Worm (Caenorhabditis elegans): ENCODE measurements around the gene C13A2.3.

Gene C13A2.3

ce11 chrV:7320909-7321308 is 38.8 kb downstream of the C13A2.3 start, which contains the start of gene lmd-4:
lmd-4 (minus strand) TSS chrV:7321009.
- TF ChIP-seq B0310.2 (tag; optimal IDR thresholded peaks at IDR 0.05) (no peak), ceh-36 (tag; optimal IDR thresholded peaks at IDR 0.05) (no peak), hmg-4 (GFP tag; optimal IDR thresholded peaks at IDR 0.05) (no peak), ets-7 (tag; optimal IDR thresholded peaks at IDR 0.05) (no peak), scrt-1 (GFP tag; IDR thresholded peaks at IDR 0.05) (no peak), tbx-37 (GFP tag; conservative IDR thresholded peaks at IDR 0.05) (no peak), pes-1 (GFP tag; IDR thresholded peaks at IDR 0.05) (no peak), tra-4 (tag; optimal IDR thresholded peaks at IDR 0.05) (no peak), flt-1 (GFP tag; IDR thresholded peaks at IDR 0.05) (no peak), aly-1 (tag; optimal IDR thresholded peaks at IDR 0.05) (no peak)

DNA sequence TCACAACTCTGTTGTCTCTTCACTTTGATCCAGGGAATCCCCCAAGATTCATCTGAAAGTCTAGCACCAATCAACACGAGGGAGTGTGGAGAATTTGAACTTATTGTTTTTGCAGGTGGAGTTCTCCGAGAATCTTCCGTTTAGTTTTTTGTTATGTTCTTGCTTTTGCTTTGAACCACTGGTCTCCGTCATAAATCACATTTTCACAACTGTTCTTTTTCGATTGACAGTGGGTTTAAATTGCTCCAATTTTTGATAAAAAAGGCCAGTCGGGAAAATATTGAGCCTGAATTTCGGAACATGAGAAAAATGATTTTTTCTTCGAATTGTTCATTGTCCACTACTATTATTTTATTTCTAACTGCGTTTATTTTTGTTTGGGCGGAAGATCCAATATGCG is 39.8 kb downstream of the C13A2.3 start, which contains the start of gene F10G2.10:
Gene F10G2.10, plus strand, starts transcription at position 301 of the 400 bp plus-strand sequence.
- TF ChIP-seq ceh-36 (tag; optimal IDR thresholded peaks at IDR 0.05): no peak
- TF ChIP-seq hmg-4 (GFP tag; optimal IDR thresholded peaks at IDR 0.05): no peak
- TF ChIP-seq tbx-11 (GFP tag; IDR thresholded peaks at IDR 0.05): no peak
- no peak for TF ChIP-seq ceh-13 (GFP tag; optimal IDR thresholded peaks at IDR 0.05)
- TF ChIP-seq flt-1 (GFP tag; IDR thresholded peaks at IDR 0.05): no peak
- no peak for TF ChIP-seq scrt-1 (GFP tag; IDR thresholded peaks at IDR 0.05)
- TF ChIP-seq tra-4 (tag; optimal IDR thresholded peaks at IDR 0.05): no peak
- no peak for TF ChIP-seq sea-1 (GFP tag; conservative IDR thresholded peaks at IDR 0.05)
- no peak for TF ChIP-seq aly-1 (tag; optimal IDR thresholded peaks at IDR 0.05)
- no peak for TF ChIP-seq F13C5.2 (tag; optimal IDR thresholded peaks at IDR 0.05)
- TF ChIP-seq hmbx-1 (tag; optimal IDR thresholded peaks at IDR 0.05): no peak
- TF ChIP-seq pes-1 (GFP tag; IDR thresholded peaks at IDR 0.05): no peak
- no peak for TF ChIP-seq hnd-1 (tag; optimal IDR thresholded peaks at IDR 0.05)
- no peak for TF ChIP-seq B0310.2 (tag; optimal IDR thresholded peaks at IDR 0.05)
- TF ChIP-seq ama-1 (optimal IDR thresholded peaks at IDR 0.05): no peak
- TF ChIP-seq tbx-37 (GFP tag; conservative IDR thresholded peaks at IDR 0.05): no peak
- no peak for TF ChIP-seq ets-7 (tag; optimal IDR thresholded peaks at IDR 0.05)

DNA sequence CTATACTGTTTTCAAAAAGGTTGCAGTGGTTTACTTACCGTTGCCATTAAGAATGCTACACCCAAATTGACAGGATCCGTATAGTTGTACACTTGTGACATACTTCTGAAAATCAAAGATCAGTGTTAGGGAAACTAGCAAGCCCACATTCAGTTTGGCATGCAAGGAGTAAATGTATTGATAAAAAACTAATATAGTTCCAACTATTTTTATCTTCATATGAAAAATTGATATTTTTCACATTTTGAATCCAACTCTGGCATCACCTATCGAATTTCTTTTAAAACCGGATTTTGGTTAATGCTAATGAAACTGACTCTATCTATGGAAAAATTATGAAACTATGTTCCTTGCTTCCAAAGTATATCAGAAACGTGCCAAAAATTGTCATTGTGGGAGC is 43.1 kb downstream of the C13A2.3 start, which contains the start of gene srx-92:
Gene srx-92, minus strand, starts transcription at position 101 of the 400 bp plus-strand sequence.
- no peak for TF ChIP-seq F13C5.2 (tag; optimal IDR thresholded peaks at IDR 0.05)
- no peak for TF ChIP-seq B0310.2 (tag; optimal IDR thresholded peaks at IDR 0.05)
- no peak for TF ChIP-seq tra-4 (tag; optimal IDR thresholded peaks at IDR 0.05)
- TF ChIP-seq ceh-36 (tag; optimal IDR thresholded peaks at IDR 0.05): no peak
- TF ChIP-seq aly-1 (tag; optimal IDR thresholded peaks at IDR 0.05): no peak
- TF ChIP-seq ets-7 (tag; optimal IDR thresholded peaks at IDR 0.05): no peak
- TF ChIP-seq scrt-1 (GFP tag; IDR thresholded peaks at IDR 0.05): no peak
- no peak for TF ChIP-seq hmbx-1 (tag; optimal IDR thresholded peaks at IDR 0.05)
- no peak for TF ChIP-seq hnd-1 (tag; optimal IDR thresholded peaks at IDR 0.05)
- no peak for TF ChIP-seq ceh-13 (GFP tag; optimal IDR thresholded peaks at IDR 0.05)
- no peak for TF ChIP-seq flt-1 (GFP tag; IDR thresholded peaks at IDR 0.05)
- no peak for TF ChIP-seq pes-1 (GFP tag; IDR thresholded peaks at IDR 0.05)
- TF ChIP-seq hmg-4 (GFP tag; optimal IDR thresholded peaks at IDR 0.05): no peak
- TF ChIP-seq sea-1 (GFP tag; conservative IDR thresholded peaks at IDR 0.05): no peak
- TF ChIP-seq ama-1 (optimal IDR thresholded peaks at IDR 0.05): no peak
- no peak for TF ChIP-seq tbx-11 (GFP tag; IDR thresholded peaks at IDR 0.05)

ce11 chrV:7326928-7327327 is 44.8 kb downstream of the C13A2.3 start, which contains the start of gene F10G2.4:
F10G2.4 (plus strand) TSS chrV:7327228.
- TF ChIP-seq B0310.2 (tag; optimal IDR thresholded peaks at IDR 0.05) (no peak), tbx-37 (GFP tag; conservative IDR thresholded peaks at IDR 0.05) (no peak), aly-1 (tag; optimal IDR thresholded peaks at IDR 0.05) (no peak), flt-1 (GFP tag; IDR thresholded peaks at IDR 0.05) (no peak), hmbx-1 (tag; optimal IDR thresholded peaks at IDR 0.05) (no peak), ama-1 (optimal IDR thresholded peaks at IDR 0.05) (no peak), scrt-1 (GFP tag; IDR thresholded peaks at IDR 0.05) (no peak), ets-7 (tag; optimal IDR thresholded peaks at IDR 0.05) (no peak), ceh-13 (GFP tag; optimal IDR thresholded peaks at IDR 0.05) (no peak), tbx-11 (GFP tag; IDR thresholded peaks at IDR 0.05) (no peak), ceh-36 (tag; optimal IDR thresholded peaks at IDR 0.05) (no peak)

ce11 chrV:7328092-7328491 is 46.0 kb downstream of the C13A2.3 start, which contains the start of gene clec-7:
clec-7 (plus strand) TSS chrV:7328392.
- TF ChIP-seq B0310.2 (tag; optimal IDR thresholded peaks at IDR 0.05): no peak
- TF ChIP-seq hnd-1 (tag; optimal IDR thresholded peaks at IDR 0.05): no peak
- TF ChIP-seq ama-1 (optimal IDR thresholded peaks at IDR 0.05): no peak
- TF ChIP-seq tbx-37 (GFP tag; conservative IDR thresholded peaks at IDR 0.05): no peak
- no peak for TF ChIP-seq sea-1 (GFP tag; conservative IDR thresholded peaks at IDR 0.05)
- TF ChIP-seq hmbx-1 (tag; optimal IDR thresholded peaks at IDR 0.05): no peak
- TF ChIP-seq ets-7 (tag; optimal IDR thresholded peaks at IDR 0.05): no peak
- no peak for TF ChIP-seq flt-1 (GFP tag; IDR thresholded peaks at IDR 0.05)
- TF ChIP-seq aly-1 (tag; optimal IDR thresholded peaks at IDR 0.05): no peak
- TF ChIP-seq tra-4 (tag; optimal IDR thresholded peaks at IDR 0.05): no peak
- TF ChIP-seq F13C5.2 (tag; optimal IDR thresholded peaks at IDR 0.05): no peak
- TF ChIP-seq tbx-11 (GFP tag; IDR thresholded peaks at IDR 0.05): no peak
- TF ChIP-seq hmg-4 (GFP tag; optimal IDR thresholded peaks at IDR 0.05): no peak
- TF ChIP-seq pes-1 (GFP tag; IDR thresholded peaks at IDR 0.05): no peak

DNA sequence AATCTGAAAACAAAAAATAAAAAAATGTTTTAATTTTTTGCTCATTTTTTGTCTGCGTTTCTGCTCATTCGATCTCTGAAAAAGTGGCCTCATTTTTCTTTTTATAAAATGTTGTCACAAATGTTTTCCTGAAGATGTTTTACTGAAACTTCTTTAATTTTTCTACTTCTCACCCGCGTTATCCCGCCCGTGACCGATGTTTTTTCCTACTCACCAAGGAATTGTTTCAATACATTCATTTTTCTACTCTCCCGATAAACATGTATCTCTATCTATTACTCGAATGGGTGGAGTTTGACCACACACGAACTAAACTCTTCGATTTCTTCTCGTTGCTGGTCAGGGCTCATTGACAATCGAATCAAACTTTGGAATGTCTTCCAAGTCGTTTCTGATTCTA is 48.7 kb downstream of the C13A2.3 start, which contains the start of gene F10G2.2:
Gene F10G2.2, plus strand, starts transcription at position 301 of the 400 bp plus-strand sequence.
- TF ChIP-seq hmg-4 (GFP tag; optimal IDR thresholded peaks at IDR 0.05): no peak
- no peak for TF ChIP-seq ets-7 (tag; optimal IDR thresholded peaks at IDR 0.05)
- TF ChIP-seq tbx-11 (GFP tag; IDR thresholded peaks at IDR 0.05): no peak
- no peak for TF ChIP-seq tbx-37 (GFP tag; conservative IDR thresholded peaks at IDR 0.05)
- no peak for TF ChIP-seq tra-4 (tag; optimal IDR thresholded peaks at IDR 0.05)
- TF ChIP-seq sea-1 (GFP tag; conservative IDR thresholded peaks at IDR 0.05): no peak
- no peak for TF ChIP-seq pes-1 (GFP tag; IDR thresholded peaks at IDR 0.05)
- TF ChIP-seq ama-1 (optimal IDR thresholded peaks at IDR 0.05): no peak
- no peak for TF ChIP-seq F13C5.2 (tag; optimal IDR thresholded peaks at IDR 0.05)
- no peak for TF ChIP-seq ceh-13 (GFP tag; optimal IDR thresholded peaks at IDR 0.05)
- no peak for TF ChIP-seq B0310.2 (tag; optimal IDR thresholded peaks at IDR 0.05)
- no peak for TF ChIP-seq flt-1 (GFP tag; IDR thresholded peaks at IDR 0.05)
- no peak for TF ChIP-seq hmbx-1 (tag; optimal IDR thresholded peaks at IDR 0.05)
- no peak for TF ChIP-seq scrt-1 (GFP tag; IDR thresholded peaks at IDR 0.05)

DNA sequence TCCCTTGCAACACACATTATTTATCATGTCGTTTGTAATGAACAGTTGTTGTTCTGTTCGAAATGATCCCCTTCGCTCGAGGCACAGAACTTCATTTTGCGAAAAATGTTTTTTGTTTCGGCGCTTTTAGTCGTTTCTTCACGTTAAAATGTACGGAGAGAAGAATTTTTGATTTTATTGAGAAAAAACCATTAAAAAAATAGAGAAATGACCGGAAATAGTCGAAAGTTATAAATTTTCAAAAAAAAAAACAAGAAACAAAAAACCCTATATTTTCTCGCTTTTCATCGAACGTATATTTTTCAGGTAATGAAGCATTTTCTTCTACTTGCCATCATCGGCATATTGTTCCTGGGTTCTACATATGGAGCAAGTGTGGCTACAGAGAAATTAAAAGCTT is 50.1 kb downstream of the C13A2.3 start, which contains the start of gene F10G2.1:
Gene F10G2.1, plus strand, starts transcription at position 301 of the 400 bp plus-strand sequence.
- TF ChIP-seq tra-4 (tag; optimal IDR thresholded peaks at IDR 0.05) (no peak), sea-1 (GFP tag; conservative IDR thresholded peaks at IDR 0.05) (no peak), hmbx-1 (tag; optimal IDR thresholded peaks at IDR 0.05) (no peak), ceh-36 (tag; optimal IDR thresholded peaks at IDR 0.05) (no peak), B0310.2 (tag; optimal IDR thresholded peaks at IDR 0.05) (no peak), flt-1 (GFP tag; IDR thresholded peaks at IDR 0.05) (no peak), tbx-11 (GFP tag; IDR thresholded peaks at IDR 0.05) (no peak), F13C5.2 (tag; optimal IDR thresholded peaks at IDR 0.05) (no peak), hmg-4 (GFP tag; optimal IDR thresholded peaks at IDR 0.05) (no peak), ama-1 (optimal IDR thresholded peaks at IDR 0.05) (no peak), hnd-1 (tag; optimal IDR thresholded peaks at IDR 0.05) (no peak), ets-7 (tag; optimal IDR thresholded peaks at IDR 0.05) (no peak), tbx-37 (GFP tag; conservative IDR thresholded peaks at IDR 0.05) (no peak), ceh-13 (GFP tag; optimal IDR thresholded peaks at IDR 0.05) (no peak), scrt-1 (GFP tag; IDR thresholded peaks at IDR 0.05) (no peak), pes-1 (GFP tag; IDR thresholded peaks at IDR 0.05) (no peak), aly-1 (tag; optimal IDR thresholded peaks at IDR 0.05) (no peak)
